Worm (Caenorhabditis elegans) whole organism, late embryonic: ENCODE measurements around the gene mrps-23.

Experiments used
- C08G9.2 ChIP-seq: sonication (generic microtip); optimal IDR thresholded peaks from 2 replicates; lab custom pipeline; 2016; ENCODE audit warnings: mild to moderate bottlenecking, missing genetic modification characterization, moderate library complexity, missing compliant biosample characterization
- C38D4.7 ChIP-seq: fragments of 200-800 bp; sonication (Bioruptor generic); optimal IDR thresholded peaks from 2 replicates; lab custom pipeline; 2018; ENCODE audit warnings: mild to moderate bottlenecking, missing genetic modification characterization, moderate library complexity, missing compliant biosample characterization
- K02D7.2 ChIP-seq: sonication (generic microtip); optimal IDR thresholded peaks from 2 replicates; lab custom pipeline; 2017; ENCODE audit warnings: mild to moderate bottlenecking, missing genetic modification characterization, missing compliant biosample characterization
- T23F11.4 ChIP-seq: fragments of 200-800 bp; sonication (Bioruptor generic); optimal IDR thresholded peaks from 2 replicates; lab custom pipeline; 2018; ENCODE audit warnings: mild to moderate bottlenecking, missing genetic modification characterization, missing compliant biosample characterization
- ahr-1 ChIP-seq: sonication (generic microtip); optimal IDR thresholded peaks from 2 replicates; lab custom pipeline; 2016; ENCODE audit warnings: missing genetic modification characterization, missing compliant biosample characterization
- ama-1 ChIP-seq: fragments of 150-350 bp; optimal IDR thresholded peaks from 2 replicates; lab custom pipeline; 2014
- ceh-14 ChIP-seq: sonication (generic microtip); optimal IDR thresholded peaks from 2 replicates; lab custom pipeline; 2016; ENCODE audit warnings: missing genotype, missing genetic modification characterization, missing compliant biosample characterization
- ceh-19 ChIP-seq: fragments of 200-800 bp; sonication (Bioruptor generic); optimal IDR thresholded peaks from 2 replicates; lab custom pipeline; 2018; ENCODE audit warnings: mild to moderate bottlenecking, missing genetic modification characterization, missing compliant biosample characterization
- ceh-2 ChIP-seq: sonication (generic microtip); optimal IDR thresholded peaks from 2 replicates; lab custom pipeline; 2016; ENCODE audit warnings: missing genotype, missing genetic modification characterization, missing compliant biosample characterization
- ceh-22 ChIP-seq: sonication (generic microtip); optimal IDR thresholded peaks from 2 replicates; lab custom pipeline; 2017; ENCODE audit warnings: missing biosample characterization, missing genetic modification characterization
- ceh-24 ChIP-seq: sonication (generic microtip); optimal IDR thresholded peaks from 2 replicates; lab custom pipeline; 2016; ENCODE audit warnings: mild to moderate bottlenecking, missing genetic modification characterization, missing compliant biosample characterization
- ceh-30 ChIP-seq: fragments of 150-350 bp; optimal IDR thresholded peaks from 2 replicates; lab custom pipeline; 2014; ENCODE audit warnings: missing biosample characterization, missing genetic modification characterization
- ceh-31 ChIP-seq: sonication (generic microtip); optimal IDR thresholded peaks from 2 replicates; lab custom pipeline; 2016; ENCODE audit warnings: missing genetic modification characterization, missing compliant biosample characterization
- ceh-34 ChIP-seq: sonication (generic microtip); optimal IDR thresholded peaks from 2 replicates; lab custom pipeline; 2016; ENCODE audit warnings: mild to moderate bottlenecking, missing genetic modification characterization, missing compliant biosample characterization
- ceh-45 ChIP-seq: fragments of 200-800 bp; sonication (Bioruptor generic); IDR thresholded peaks from 2 replicates; pipeline ENCODE4 v1.3.6; 2022; ENCODE audit warnings: missing genetic modification reagents, missing genetic modification characterization, missing compliant biosample characterization
- ceh-48 ChIP-seq: sonication (generic microtip); optimal IDR thresholded peaks from 2 replicates; lab custom pipeline; 2016; ENCODE audit warnings: missing genetic modification characterization, inconsistent platforms, missing compliant biosample characterization
- ceh-9 ChIP-seq: sonication (generic microtip); optimal IDR thresholded peaks from 2 replicates; lab custom pipeline; 2016; ENCODE audit warnings: mild to moderate bottlenecking, missing genetic modification characterization, inconsistent platforms, missing compliant biosample characterization
- che-1 ChIP-seq: sonication (generic microtip); optimal IDR thresholded peaks from 2 replicates; lab custom pipeline; 2016; ENCODE audit warnings: mild to moderate bottlenecking, missing genetic modification characterization, missing compliant biosample characterization
- dmd-4 ChIP-seq: sonication (generic microtip); optimal IDR thresholded peaks from 2 replicates; lab custom pipeline; 2016; ENCODE audit warnings: borderline replicate concordance, missing genetic modification characterization, missing compliant biosample characterization
- dve-1 ChIP-seq: sonication (generic microtip); optimal IDR thresholded peaks from 2 replicates; lab custom pipeline; 2017; ENCODE audit warnings: antibody characterized with exemption, mild to moderate bottlenecking, missing genetic modification characterization, missing compliant biosample characterization
- ets-4 ChIP-seq: sonication (generic microtip); optimal IDR thresholded peaks from 2 replicates; lab custom pipeline; 2016; ENCODE audit warnings: missing genetic modification characterization, missing compliant biosample characterization
- eyg-1 ChIP-seq: sonication (generic microtip); optimal IDR thresholded peaks from 2 replicates; lab custom pipeline; 2016; ENCODE audit warnings: missing genotype, missing genetic modification characterization, missing compliant biosample characterization
- fax-1 ChIP-seq: sonication (generic microtip); optimal IDR thresholded peaks from 2 replicates; lab custom pipeline; 2016; ENCODE audit warnings: missing genotype, missing genetic modification characterization, missing compliant biosample characterization
- fkh-10 ChIP-seq: fragments of 150-350 bp; optimal IDR thresholded peaks from 2 replicates; lab custom pipeline; 2014; ENCODE audit warnings: missing biosample characterization, missing genetic modification reagents, missing genetic modification characterization
- fkh-6 ChIP-seq: sonication (generic microtip); optimal IDR thresholded peaks from 2 replicates; lab custom pipeline; 2016; ENCODE audit warnings: missing genetic modification characterization, missing compliant biosample characterization
- gmeb-2 ChIP-seq: sonication (generic microtip); optimal IDR thresholded peaks from 2 replicates; lab custom pipeline; 2016; ENCODE audit warnings: missing genetic modification characterization, inconsistent platforms, missing compliant biosample characterization
- hlh-13 ChIP-seq: fragments of 200-800 bp; sonication (Bioruptor generic); optimal IDR thresholded peaks from 2 replicates; lab custom pipeline; 2018; ENCODE audit warnings: mild to moderate bottlenecking, missing genetic modification characterization, missing compliant biosample characterization
- hlh-15 ChIP-seq: sonication (generic microtip); optimal IDR thresholded peaks from 2 replicates; lab custom pipeline; 2016; ENCODE audit warnings: missing genetic modification characterization, missing compliant biosample characterization
- hlh-30 ChIP-seq: sonication (generic microtip); optimal IDR thresholded peaks from 2 replicates; lab custom pipeline; 2017; ENCODE audit warnings: antibody characterized with exemption, missing genetic modification characterization, missing compliant biosample characterization; ENCODE audit not compliant: insufficient read depth
- hlh-6 ChIP-seq: sonication (generic microtip); optimal IDR thresholded peaks from 2 replicates; lab custom pipeline; 2016; ENCODE audit warnings: missing genotype, missing genetic modification characterization, missing compliant biosample characterization
- lim-6 ChIP-seq: sonication (generic microtip); optimal IDR thresholded peaks from 2 replicates; lab custom pipeline; 2016; ENCODE audit warnings: missing genetic modification characterization, missing compliant biosample characterization
- madf-2 ChIP-seq: sonication (generic microtip); optimal IDR thresholded peaks from 2 replicates; lab custom pipeline; 2017; ENCODE audit warnings: missing genetic modification characterization, missing compliant biosample characterization
- mec-3 ChIP-seq: sonication (generic microtip); optimal IDR thresholded peaks from 2 replicates; lab custom pipeline; 2016; ENCODE audit warnings: borderline replicate concordance, missing genetic modification characterization, missing compliant biosample characterization
- nfya-1 ChIP-seq: sonication (generic microtip); optimal IDR thresholded peaks from 2 replicates; lab custom pipeline; 2017; ENCODE audit warnings: missing genetic modification characterization, mild to moderate bottlenecking, missing compliant biosample characterization, antibody characterized with exemption, moderate library complexity
- nhr-232 ChIP-seq: sonication (generic microtip); optimal IDR thresholded peaks from 2 replicates; lab custom pipeline; 2016; ENCODE audit warnings: missing genetic modification characterization, missing compliant biosample characterization
- npax-4 ChIP-seq: sonication (generic microtip); optimal IDR thresholded peaks from 2 replicates; lab custom pipeline; 2016; ENCODE audit warnings: missing genetic modification characterization, missing compliant biosample characterization
- odd-2 ChIP-seq: sonication (generic microtip); optimal IDR thresholded peaks from 2 replicates; lab custom pipeline; 2017; ENCODE audit warnings: antibody characterized with exemption, mild to moderate bottlenecking, missing genetic modification characterization, missing compliant biosample characterization
- pag-3 ChIP-seq: sonication (generic microtip); optimal IDR thresholded peaks from 2 replicates; lab custom pipeline; 2016; ENCODE audit warnings: missing compliant biosample characterization, missing genetic modification characterization, borderline replicate concordance
- pha-4 ChIP-seq: fragments of 150-350 bp; optimal IDR thresholded peaks from 2 replicates; lab custom pipeline; 2018; ENCODE audit warnings: missing biosample characterization, missing genetic modification reagents, missing genetic modification characterization
- pros-1 ChIP-seq: fragments of 150-350 bp; optimal IDR thresholded peaks from 2 replicates; lab custom pipeline; 2014; ENCODE audit warnings: missing biosample characterization, missing genetic modification reagents, missing genetic modification characterization
- ref-2 ChIP-seq: sonication (generic microtip); optimal IDR thresholded peaks from 2 replicates; lab custom pipeline; 2016; ENCODE audit warnings: missing genetic modification characterization, missing compliant biosample characterization
- sdc-2 ChIP-seq: sonication (generic microtip); optimal IDR thresholded peaks from 2 replicates; lab custom pipeline; 2016; ENCODE audit warnings: missing genotype, missing genetic modification characterization, missing compliant biosample characterization
- sox-2 ChIP-seq: fragments of 200-800 bp; sonication (Bioruptor generic); IDR thresholded peaks from 2 replicates; pipeline ENCODE4 v1.3.6; 2022; ENCODE audit warnings: missing genetic modification reagents, missing genetic modification characterization, missing compliant biosample characterization
- syd-9 ChIP-seq: sonication (generic microtip); optimal IDR thresholded peaks from 2 replicates; lab custom pipeline; 2016; ENCODE audit warnings: mild to moderate bottlenecking, missing genetic modification characterization, moderate library complexity, missing compliant biosample characterization
- tbx-7 ChIP-seq: sonication (generic microtip); optimal IDR thresholded peaks from 2 replicates; lab custom pipeline; 2016; ENCODE audit warnings: missing genotype, missing genetic modification characterization, missing compliant biosample characterization
- unc-42 ChIP-seq: sonication (generic microtip); optimal IDR thresholded peaks from 2 replicates; lab custom pipeline; 2016; ENCODE audit warnings: missing genotype, missing genetic modification characterization, missing compliant biosample characterization
- unc-86 ChIP-seq: sonication (generic microtip); optimal IDR thresholded peaks from 2 replicates; lab custom pipeline; 2016; ENCODE audit warnings: missing genetic modification characterization, missing compliant biosample characterization
- ztf-16 ChIP-seq: sonication (generic microtip); optimal IDR thresholded peaks from 2 replicates; lab custom pipeline; 2017; ENCODE audit warnings: missing genetic modification characterization, missing compliant biosample characterization

mrps-23 gene

ce11 chrIII:9521410-9522090 is 1.9 kb downstream of the mrps-23 start, which contains the start of the genes clu-1 and prp-40 (continued):
- TF ChIP-seq pag-3 (tag; lab: Kevin White, UChicago) (no peak), odd-2 (tag; lab: Kevin White, UChicago) (no peak), fax-1 (tag; lab: Kevin White, UChicago) (no peak), mec-3 (tag; lab: Kevin White, UChicago) (no peak), lim-6 (no peak), ceh-22 (tag; lab: Kevin White, UChicago) (no peak), hlh-13 (GFP tag; lab: Kevin White, UChicago) (no peak), ceh-2 (tag; lab: Kevin White, UChicago) (no peak), ceh-31 (tag; lab: Kevin White, UChicago) (peak; percentile 50), unc-86 (tag; lab: Kevin White, UChicago) (no peak), che-1 (no peak), fkh-10 (GFP tag; lab: Kevin White, UChicago) (no peak), fkh-6 (tag; lab: Kevin White, UChicago) (no peak), ceh-14 (tag; lab: Kevin White, UChicago) (no peak), madf-2 (tag; lab: Kevin White, UChicago) (no peak), ztf-16 (tag; lab: Kevin White, UChicago) (no peak), ceh-9 (tag; lab: Kevin White, UChicago) (no peak), ref-2 (tag; lab: Kevin White, UChicago) (no peak), gmeb-2 (no peak), ceh-34 (peak; percentile 5), ceh-19 (GFP tag; lab: Kevin White, UChicago) (no peak), C08G9.2 (no peak), syd-9 (tag; lab: Kevin White, UChicago) (no peak), K02D7.2 (tag; lab: Kevin White, UChicago) (no peak), ets-4 (no peak), ceh-48 (tag; lab: Kevin White, UChicago) (peak; percentile 35), nfya-1 (tag; lab: Kevin White, UChicago) (peak; percentile 73), ceh-30 (no peak), dmd-4 (tag; lab: Kevin White, UChicago) (no peak), npax-4 (no peak), eyg-1 (tag; lab: Kevin White, UChicago) (no peak), ceh-24 (tag; lab: Kevin White, UChicago) (no peak), tbx-7 (tag; lab: Kevin White, UChicago) (no peak), nhr-232 (tag; lab: Kevin White, UChicago) (no peak), sox-2 (no peak), sdc-2 (tag; lab: Kevin White, UChicago) (no peak), hlh-6 (tag; lab: Kevin White, UChicago) (no peak), dve-1 (tag; lab: Kevin White, UChicago) (no peak), hlh-15 (tag; lab: Kevin White, UChicago) (no peak), ceh-45 (GFP tag; lab: Robert Waterston, UW) (no peak), unc-42 (tag; lab: Kevin White, UChicago) (peak; percentile 75), T23F11.4 (GFP tag; lab: Kevin White, UChicago) (no peak), ahr-1 (tag; lab: Kevin White, UChicago) (no peak), ama-1 (lab: Kevin White, UChicago) (no peak), pha-4 (tag; lab: Kevin White, UChicago) (no peak), pros-1 (no peak), C38D4.7 (GFP tag; lab: Kevin White, UChicago) (no peak), hlh-30 (peak; percentile 17)
